Fruit fly (Drosophila melanogaster): ENCODE data around the gene CG14374.

Gene CG14374

dm6 chr3R:13428341-13429040 lies 31.6 kb upstream of the CG14374 start (continued):
- TF ChIP-seq CG11504 (tag; optimal IDR thresholded peaks at IDR 0.05) (peak; percentile 76), seq (GFP tag; IDR thresholded peaks at IDR 0.05) (peak; percentile 32; the same call in 1 of the 2 replicates), CG10543 (GFP tag; optimal IDR thresholded peaks at IDR 0.05) (no peak), CG6175 (GFP tag; IDR thresholded peaks at IDR 0.05) (no peak), Hand (GFP tag; optimal IDR thresholded peaks at IDR 0.05) (no peak), Gug (GFP tag; IDR thresholded peaks at IDR 0.05) (peak; percentile 58; the same call in 2 of the 4 replicates), ab (GFP tag; optimal IDR thresholded peaks at IDR 0.05) (peak; percentile 2), CG34224 (GFP tag; IDR thresholded peaks at IDR 0.05; ENCODE audit: partially characterized antibody) (no peak), Doc2 (GFP tag; IDR thresholded peaks at IDR 0.05) (no peak), CG10979 (tag; optimal IDR thresholded peaks at IDR 0.05) (peak; percentile 81), CG33213 (GFP tag; optimal IDR thresholded peaks at IDR 0.05) (peak; percentile 19), cato (GFP tag; optimal IDR thresholded peaks at IDR 0.05; ENCODE audit: borderline replicate concordance) (no peak), onecut (GFP tag; IDR thresholded peaks at IDR 0.05) (peak; percentile 41), sqz (GFP tag; optimal IDR thresholded peaks at IDR 0.05) (peak; percentile 4), caup (GFP tag; optimal IDR thresholded peaks at IDR 0.05; ENCODE audit: severe bottlenecking) (peak; percentile 6), BtbVII (GFP tag; optimal IDR thresholded peaks at IDR 0.05) (peak; percentile 50), kni (GFP tag; optimal IDR thresholded peaks at IDR 0.05) (no peak), BEAF-32 (GFP tag; optimal IDR thresholded peaks at IDR 0.05) (no peak), CG17829 (tag; optimal IDR thresholded peaks at IDR 0.05) (peak; percentile 79), amos (GFP tag; IDR thresholded peaks at IDR 0.05; ENCODE audit: partially characterized antibody) (no peak), grau (tag; optimal IDR thresholded peaks at IDR 0.05) (peak; percentile 98), CG6683 (GFP tag; optimal IDR thresholded peaks at IDR 0.05) (peak; percentile 15), CG12071 (GFP tag; optimal IDR thresholded peaks at IDR 0.05) (peak; percentile 71), tgo (GFP tag; IDR thresholded peaks at IDR 0.05) (peak; percentile 67), ftz-f1 (GFP tag; optimal IDR thresholded peaks at IDR 0.05) (no peak), rib (GFP tag; IDR thresholded peaks at IDR 0.05) (no peak), maf-S (GFP tag; optimal IDR thresholded peaks at IDR 0.05) (peak; percentile 26), Ets65A (GFP tag) (peak; percentile 92), chif (GFP tag; optimal IDR thresholded peaks at IDR 0.05) (peak; percentile 44 to 71), CG11093 (GFP tag; IDR thresholded peaks at IDR 0.05) (0 out of 3 replicates have a peak, but pooled peaks have one; percentile 21), Sry-β (GFP tag; optimal IDR thresholded peaks at IDR 0.05) (no peak), CG4282 (GFP tag; optimal IDR thresholded peaks at IDR 0.05) (no peak), CG1603 (tag; optimal IDR thresholded peaks at IDR 0.05) (peak; percentile 69), HmgZ (tag; optimal IDR thresholded peaks at IDR 0.05) (no peak), CG18764 (GFP tag; optimal IDR thresholded peaks at IDR 0.05) (peak; percentile 25), CG14050 (GFP tag; IDR thresholded peaks at IDR 0.05) (peak; percentile 47; the same call in 2 of the 3 replicates), dan (GFP tag; IDR thresholded peaks at IDR 0.05) (no peak), fd96Cb (tag; optimal IDR thresholded peaks at IDR 0.05) (peak; percentile 79), Nf-YA (GFP tag; IDR thresholded peaks at IDR 0.05) (peak; percentile 46; the same call in 1 of the 2 replicates), Sin3A (optimal IDR thresholded peaks at IDR 0.05) (no peak), Hr78 (GFP tag; optimal IDR thresholded peaks at IDR 0.05) (peak in 1 of 2 experiments; percentile 40), Mad (GFP tag; optimal IDR thresholded peaks at IDR 0.05) (peak; percentile 12), Neu2 (GFP tag; optimal IDR thresholded peaks at IDR 0.05; ENCODE audit: borderline replicate concordance) (no peak), bowl (GFP tag; IDR thresholded peaks at IDR 0.05) (no peak), p53 (GFP tag; optimal IDR thresholded peaks at IDR 0.05) (no peak), CG42726 (GFP tag; IDR thresholded peaks at IDR 0.05; ENCODE audit: partially characterized antibody) (no peak), dati (GFP tag; IDR thresholded peaks at IDR 0.05) (no peak), Sry-δ (GFP tag; optimal IDR thresholded peaks at IDR 0.05) (peak; percentile 19), jing (GFP tag; optimal IDR thresholded peaks at IDR 0.05) (peak; percentile 33)

Measured in whole organism, embryonic.